Fruit fly (Drosophila melanogaster): Measurements from ENCODE around the gene CG7567.

CG7567 gene

dm6 chr3R:29620712-29621479 is 33.0 kb upstream of the CG7567 start (continued):
- TF ChIP-seq insv (GFP tag; optimal IDR thresholded peaks at IDR 0.05) (no peak), CG9727 (GFP tag; optimal IDR thresholded peaks at IDR 0.05) (no peak), tio (GFP tag; optimal IDR thresholded peaks at IDR 0.05) (no peak), lmd (GFP tag; IDR thresholded peaks at IDR 0.05) (no peak; the same call in 1 of the 2 replicates), CG8290 (GFP tag; optimal IDR thresholded peaks at IDR 0.05) (no peak), CG8290 (tag; optimal IDR thresholded peaks at IDR 0.05) (peak in 1 of 2 experiments; percentile 22), Lim3 (GFP tag; IDR thresholded peaks at IDR 0.05) (0 out of 2 replicates have a peak, but pooled peaks have one; percentile 20), CG1647 (GFP tag; optimal IDR thresholded peaks at IDR 0.05) (no peak), grn (GFP tag; optimal IDR thresholded peaks at IDR 0.05) (peak; percentile 85), Fer1 (GFP tag; optimal IDR thresholded peaks at IDR 0.05) (peak; percentile 50)

- TF ChIP-seq CG34376 (GFP tag; optimal IDR thresholded peaks at IDR 0.05) = peak; percentile 96
- TF ChIP-seq bcd (GFP tag; optimal IDR thresholded peaks at IDR 0.05) = peak; percentile 99
- TF ChIP-seq fu2 (GFP tag; optimal IDR thresholded peaks at IDR 0.05) = peak; percentile 69
- TF ChIP-seq CG4730 (GFP tag; IDR thresholded peaks at IDR 0.05) = peak; percentile 97
- peak; percentile 84 for TF ChIP-seq CG4854 (GFP tag; optimal IDR thresholded peaks at IDR 0.05)
- peak; percentile 96 for TF ChIP-seq ATbp (GFP tag; optimal IDR thresholded peaks at IDR 0.05)
- peak; percentile 94 for TF ChIP-seq kni (GFP tag; optimal IDR thresholded peaks at IDR 0.05)
- TF ChIP-seq Hand (GFP tag; optimal IDR thresholded peaks at IDR 0.05) = peak; percentile 96
- TF ChIP-seq Oaz (GFP tag; IDR thresholded peaks at IDR 0.05) = peak; percentile 96
- peak; percentile 99 for TF ChIP-seq unpg (GFP tag; optimal IDR thresholded peaks at IDR 0.05)
- peak; percentile 76 for TF ChIP-seq Camta (GFP tag; optimal IDR thresholded peaks at IDR 0.05)
- peak; percentile 97 for TF ChIP-seq CG13894 (tag; optimal IDR thresholded peaks at IDR 0.05)
- peak; percentile 98 for TF ChIP-seq CG6854 (GFP tag; optimal IDR thresholded peaks at IDR 0.05)
- peak; percentile 78 for TF ChIP-seq zfh2 (GFP tag; optimal IDR thresholded peaks at IDR 0.05)
- no peak for TF ChIP-seq usp (GFP tag; optimal IDR thresholded peaks at IDR 0.05)
- peak; percentile 91 for TF ChIP-seq psq (GFP tag; optimal IDR thresholded peaks at IDR 0.05)
- peak; percentile 97 for TF ChIP-seq CG2202 (tag; optimal IDR thresholded peaks at IDR 0.05)
- TF ChIP-seq pum (GFP tag; optimal IDR thresholded peaks at IDR 0.05) = peak; percentile 86
- TF ChIP-seq CG10959 (GFP tag; IDR thresholded peaks at IDR 0.05) = peak; percentile 98
- TF ChIP-seq ERR (GFP tag; optimal IDR thresholded peaks at IDR 0.05) = peak; percentile 75
- peak in 1 of 2 experiments; percentile 96 for TF ChIP-seq Eip74EF (GFP tag; optimal IDR thresholded peaks at IDR 0.05)
- no peak for TF ChIP-seq Bgb (GFP tag; IDR thresholded peaks at IDR 0.05; ENCODE audit: partially characterized antibody)
- TF ChIP-seq pho (GFP tag; optimal IDR thresholded peaks at IDR 0.05) = peak; percentile 70
- peak; percentile 46 for TF ChIP-seq p53 (GFP tag; optimal IDR thresholded peaks at IDR 0.05)
- TF ChIP-seq nerfin-2 (GFP tag; IDR thresholded peaks at IDR 0.05; ENCODE audit: partially characterized antibody) = 0 out of 2 replicates have a peak, but pooled peaks have one; percentile 36
- peak; percentile 85 for TF ChIP-seq Dad (GFP tag; optimal IDR thresholded peaks at IDR 0.05)
- peak; percentile 41 for TF ChIP-seq eyg (GFP tag; optimal IDR thresholded peaks at IDR 0.05)
- peak; percentile 95 for TF ChIP-seq CrebB (tag; optimal IDR thresholded peaks at IDR 0.05)
- peak; percentile 97 for TF ChIP-seq run (tag; optimal IDR thresholded peaks at IDR 0.05)
- TF ChIP-seq dm (GFP tag; optimal IDR thresholded peaks at IDR 0.05) = peak; percentile 61
- TF ChIP-seq gsb-n (tag; optimal IDR thresholded peaks at IDR 0.05) = peak; percentile 98
- peak; percentile 97 for TF ChIP-seq CG4328 (GFP tag; optimal IDR thresholded peaks at IDR 0.05)
- TF ChIP-seq CG8765 (GFP tag; IDR thresholded peaks at IDR 0.05) = peak; percentile 97
- peak; percentile 98 for TF ChIP-seq tin (GFP tag; optimal IDR thresholded peaks at IDR 0.05)
- peak; percentile 97 for TF ChIP-seq CG1529 (GFP tag; optimal IDR thresholded peaks at IDR 0.05)
- TF ChIP-seq CG7271 (tag; optimal IDR thresholded peaks at IDR 0.05) = peak; percentile 98
- peak; percentile 78 for TF ChIP-seq Dip3 (GFP tag; optimal IDR thresholded peaks at IDR 0.05)
Measured at dm6 chr3R:29618515-29619157, 30.7 kb upstream of the CG7567 start, which contains the start of gene CG1907. Gene CG1907 (plus strand): TSS chr3R:29619065.
